Worm (Caenorhabditis elegans) whole organism, L4/young adult: ENCODE results near the gene R09E10.2.

ENCODE experiments used
- dao-5 ChIP-seq: sonication (generic microtip); optimal IDR thresholded peaks from 2 replicates; lab custom pipeline; 2016; ENCODE audit warnings: missing genotype, missing genetic modification characterization, moderate library complexity, missing compliant biosample characterization
- him-1 ChIP-seq: sonication (generic microtip); optimal IDR thresholded peaks from 2 replicates; lab custom pipeline; 2016; ENCODE audit warnings: missing genotype, missing genetic modification reagents, missing genetic modification characterization, missing compliant biosample characterization

DNA sequence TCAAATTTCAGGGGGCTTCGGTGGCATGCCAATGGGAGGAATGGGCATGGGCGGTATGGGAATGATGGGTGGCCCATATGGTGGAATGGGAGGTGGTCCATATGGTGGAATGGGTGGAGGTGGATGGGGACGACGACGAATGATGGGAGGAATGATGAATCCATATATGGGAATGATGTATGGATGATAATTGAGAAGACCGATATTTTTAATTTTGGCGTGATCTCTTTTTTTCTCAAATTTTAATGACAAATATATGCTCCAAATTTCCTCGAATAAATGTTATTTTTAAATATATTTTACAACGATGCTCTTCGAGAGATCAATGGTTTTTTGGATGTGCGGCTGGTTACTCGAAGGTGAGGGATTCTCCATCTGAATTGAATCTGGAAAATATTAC, 40.4 kb downstream of the R09E10.2 start, which contains the start of gene Y43C5A.4:
- TF ChIP-seq dao-5 (tag; lab: Kevin White, UChicago) (no peak), him-1 (tag; lab: Kevin White, UChicago) (no peak)
